Worm (Caenorhabditis elegans) whole organism, midembryonic: ENCODE results near the gene F29A7.3.

Experiments
- flt-1 ChIP-seq: fragments of 200-800 bp; sonication (Bioruptor generic); IDR thresholded peaks from 2 replicates; pipeline ENCODE4 v1.3.6; 2022; ENCODE audit warnings: missing genetic modification characterization, missing compliant biosample characterization
- med-1 ChIP-seq: sonication (generic microtip); optimal IDR thresholded peaks from 2 replicates; lab custom pipeline; 2017; ENCODE audit warnings: missing genetic modification characterization, mild to moderate bottlenecking, missing compliant biosample characterization, antibody characterized with exemption, missing genetic modification reagents; ENCODE audit not compliant: insufficient read depth

- no peak for TF ChIP-seq flt-1 (GFP tag; lab: Robert Waterston, UW)
- no peak for TF ChIP-seq med-1
Observed at ce11 chrII:2757954-2758353, 4.9 kb downstream of the F29A7.3 start, which contains the start of gene F29A7.8.
